Worm (Caenorhabditis elegans) whole organism, L2 larva: ENCODE measurements around the gene AH6.3.

Source experiments
- C34F6.9 ChIP-seq: fragments of 150-350 bp; optimal IDR thresholded peaks from 2 replicates; lab custom pipeline; 2014; ENCODE audit warnings: missing biosample characterization, missing genetic modification characterization
- F13H6.1 ChIP-seq: sonication (generic microtip); optimal IDR thresholded peaks from 2 replicates; lab custom pipeline; 2016; ENCODE audit warnings: missing genetic modification characterization, missing compliant biosample characterization
- R02D3.7 ChIP-seq: fragments of 150-350 bp; optimal IDR thresholded peaks from 2 replicates; lab custom pipeline; 2014; ENCODE audit warnings: missing biosample characterization, missing genetic modification characterization
- Y55F3AM.14 ChIP-seq: fragments of 200-800 bp; sonication (Bioruptor generic); optimal IDR thresholded peaks from 2 replicates; lab custom pipeline; 2018; ENCODE audit warnings: mild to moderate bottlenecking, missing genetic modification characterization, missing compliant biosample characterization
- ZK546.5 ChIP-seq: sonication (generic microtip); optimal IDR thresholded peaks from 2 replicates; lab custom pipeline; 2017; ENCODE audit warnings: missing biosample characterization, missing genetic modification characterization
- alr-1 ChIP-seq: fragments of 150-350 bp; optimal IDR thresholded peaks from 2 replicates; lab custom pipeline; 2014; ENCODE audit warnings: missing biosample characterization, missing genetic modification characterization
- aly-2 ChIP-seq: fragments of 150-350 bp; optimal IDR thresholded peaks from 2 replicates; lab custom pipeline; 2014; ENCODE audit warnings: missing biosample characterization, missing genetic modification characterization
- ama-1 ChIP-seq: fragments of 150-350 bp; optimal IDR thresholded peaks from 2 replicates; lab custom pipeline; 2018; ENCODE audit warnings: inconsistent platforms
- ceh-16 ChIP-seq: fragments of 150-350 bp; optimal IDR thresholded peaks from 2 replicates; lab custom pipeline; 2014; ENCODE audit warnings: missing biosample characterization, missing genetic modification characterization
- crh-2 ChIP-seq: sonication (generic microtip); optimal IDR thresholded peaks from 2 replicates; lab custom pipeline; 2017; ENCODE audit warnings: missing biosample characterization, missing genetic modification characterization
- dmd-4 ChIP-seq: sonication (generic microtip); optimal IDR thresholded peaks from 2 replicates; lab custom pipeline; 2017; ENCODE audit warnings: missing biosample characterization, missing genetic modification characterization
- elt-1 ChIP-seq: fragments of 150-350 bp; optimal IDR thresholded peaks from 2 replicates; lab custom pipeline; 2014; ENCODE audit warnings: missing biosample characterization, missing genetic modification characterization
- fos-1 ChIP-seq: fragments of 150-350 bp; optimal IDR thresholded peaks from 2 replicates; lab custom pipeline; 2014; ENCODE audit warnings: missing biosample characterization, missing genetic modification characterization
- gmeb-1 ChIP-seq: fragments of 150-350 bp; optimal IDR thresholded peaks from 2 replicates; lab custom pipeline; 2014; ENCODE audit warnings: missing biosample characterization, missing genetic modification characterization
- lin-13 ChIP-seq: fragments of 150-350 bp; optimal IDR thresholded peaks from 2 replicates; lab custom pipeline; 2014; ENCODE audit warnings: missing biosample characterization, missing genetic modification reagents, missing genetic modification characterization
- mbf-1 ChIP-seq: sonication (generic microtip); optimal IDR thresholded peaks from 2 replicates; lab custom pipeline; 2017; ENCODE audit warnings: missing biosample characterization, missing genetic modification characterization
- mdl-1 ChIP-seq, 2 experiments: fragments of 150-350 bp in 1 of 2; sonication (generic microtip) in 1 of 2; optimal IDR thresholded peaks; 2 replicates each; lab custom pipeline; 2017; ENCODE audit warnings: missing biosample characterization in 2 of 2, missing genetic modification characterization in 2 of 2
- nhr-10 ChIP-seq: sonication (generic microtip); optimal IDR thresholded peaks from 2 replicates; lab custom pipeline; 2017; ENCODE audit warnings: missing biosample characterization, missing genetic modification characterization
- nhr-12 ChIP-seq: fragments of 150-350 bp; optimal IDR thresholded peaks from 2 replicates; lab custom pipeline; 2014; ENCODE audit warnings: missing biosample characterization, missing genetic modification characterization
- nhr-129 ChIP-seq: fragments of 150-350 bp; optimal IDR thresholded peaks from 2 replicates; lab custom pipeline; 2014; ENCODE audit warnings: missing biosample characterization, missing genetic modification characterization
- nhr-21 ChIP-seq: fragments of 150-350 bp; optimal IDR thresholded peaks from 2 replicates; lab custom pipeline; 2014; ENCODE audit warnings: missing biosample characterization, missing genetic modification characterization
- nhr-237 ChIP-seq: fragments of 150-350 bp; optimal IDR thresholded peaks from 2 replicates; lab custom pipeline; 2014; ENCODE audit warnings: missing biosample characterization, missing genetic modification characterization
- nhr-25 ChIP-seq: fragments of 150-350 bp; sonication (generic microtip); optimal IDR thresholded peaks from 3 replicates; lab custom pipeline; 2014; ENCODE audit warnings: missing biosample characterization, missing genetic modification characterization
- nhr-6 ChIP-seq: fragments of 150-350 bp; optimal IDR thresholded peaks from 2 replicates; lab custom pipeline; 2014; ENCODE audit warnings: missing biosample characterization, missing genetic modification characterization
- peb-1 ChIP-seq: fragments of 150-350 bp; optimal IDR thresholded peaks from 2 replicates; lab custom pipeline; 2014; ENCODE audit warnings: missing biosample characterization, missing genetic modification characterization
- sem-4 ChIP-seq: fragments of 150-350 bp; optimal IDR thresholded peaks from 2 replicates; lab custom pipeline; 2014; ENCODE audit warnings: missing biosample characterization, missing genetic modification reagents, missing genetic modification characterization
- skn-1 ChIP-seq: sonication (generic microtip); optimal IDR thresholded peaks from 2 replicates; lab custom pipeline; 2017; ENCODE audit warnings: missing biosample characterization, missing genetic modification characterization
- sma-3 ChIP-seq: sonication (generic microtip); optimal IDR thresholded peaks from 2 replicates; lab custom pipeline; 2016; ENCODE audit warnings: missing genetic modification reagents, missing genetic modification characterization, missing compliant biosample characterization
- sma-9 ChIP-seq, 2 experiments: fragments of 150-350 bp in 1 of 2; sonication (generic microtip) in 1 of 2; optimal IDR thresholded peaks; 2 replicates each; lab custom pipeline; 2014 to 2016; ENCODE audit warnings: missing genetic modification characterization in 2 of 2, mild to moderate bottlenecking in 1 of 2, missing biosample characterization in 1 of 2, missing compliant biosample characterization in 1 of 2, missing genetic modification reagents in 1 of 2, moderate library complexity in 1 of 2
- snpc-4 ChIP-seq: fragments of 150-350 bp; optimal IDR thresholded peaks from 2 replicates; lab custom pipeline; 2014; ENCODE audit warnings: missing biosample characterization, missing genetic modification characterization
- unc-55 ChIP-seq: fragments of 150-350 bp; sonication (generic microtip); optimal IDR thresholded peaks from 3 replicates; lab custom pipeline; 2014; ENCODE audit warnings: missing biosample characterization, missing genetic modification reagents, missing genetic modification characterization
- unc-62 ChIP-seq: fragments of 150-350 bp; optimal IDR thresholded peaks from 2 replicates; lab custom pipeline; 2014; ENCODE audit warnings: missing biosample characterization, missing genetic modification reagents, missing genetic modification characterization
- zag-1 ChIP-seq: fragments of 150-350 bp; optimal IDR thresholded peaks from 2 replicates; lab custom pipeline; 2014; ENCODE audit warnings: missing biosample characterization, missing genetic modification characterization
- ztf-1 ChIP-seq: fragments of 200-800 bp; sonication (Bioruptor generic); conservative IDR thresholded peaks from 2 replicates; pipeline ENCODE4 v1.3.6; 2022; ENCODE audit warnings: missing genetic modification characterization, missing compliant biosample characterization

Gene AH6.3

DNA sequence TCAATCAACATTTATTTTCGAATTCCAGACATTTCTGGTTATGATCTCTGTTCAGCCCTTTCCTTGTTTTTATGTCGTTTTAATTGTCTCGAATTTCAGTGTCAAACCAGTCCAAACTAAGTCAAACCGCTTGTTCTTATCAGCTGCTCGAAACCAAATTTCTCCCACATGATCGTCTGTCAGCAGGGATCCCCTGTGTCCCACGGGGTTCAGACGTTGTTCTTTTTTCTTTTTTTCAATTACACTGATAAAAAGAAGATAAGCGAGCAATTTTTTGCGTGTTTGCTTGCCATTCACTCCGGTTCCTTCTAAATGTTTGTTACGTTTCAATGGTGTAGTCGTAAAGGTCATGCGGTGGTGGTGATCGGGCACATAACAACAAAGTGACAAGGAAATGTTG is 16.9 kb upstream of the AH6.3 start:
- TF ChIP-seq sma-3 (GFP tag; lab: Kevin White, UChicago) (peak; percentile 8), aly-2 (no peak), zag-1 (no peak), nhr-10 (tag; lab: Kevin White, UChicago) (no peak), nhr-21 (tag; lab: Kevin White, UChicago) (no peak), gmeb-1 (tag; lab: Kevin White, UChicago) (peak; percentile 46), F13H6.1 (peak; percentile 72), C34F6.9 (tag; lab: Kevin White, UChicago) (no peak), snpc-4 (no peak), crh-2 (tag; lab: Kevin White, UChicago) (peak; percentile 63), sma-9 (GFP tag; optimal IDR thresholded peaks at IDR 0.05; lab: Kevin White, UChicago) (peak; percentile 78), sma-9 (tag; optimal IDR thresholded peaks at IDR 0.05; lab: Kevin White, UChicago) (no peak)

DNA sequence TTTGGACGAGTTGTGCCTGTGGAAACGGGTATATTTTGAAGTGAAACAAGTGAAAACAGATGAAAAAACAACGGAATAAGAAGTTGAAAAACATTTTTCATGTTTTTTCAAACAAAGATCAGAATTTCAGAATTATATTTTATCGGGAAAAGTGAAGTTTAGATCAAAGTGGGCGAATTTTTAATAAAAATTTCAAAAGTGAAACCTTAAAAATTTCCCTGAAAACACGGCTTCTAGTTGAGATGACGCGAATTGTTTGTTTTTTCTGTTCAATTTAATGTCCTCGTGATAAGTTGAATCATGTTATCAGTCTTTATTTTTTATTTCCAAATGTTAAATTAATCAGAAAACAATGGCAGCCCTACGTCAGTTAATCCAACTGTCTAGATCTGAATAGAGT is 11.7 kb upstream of the AH6.3 start, which contains the start of gene gcy-3:
TSS of gene gcy-3 (minus strand) at position 101 of the 400 bp plus-strand sequence.
- TF ChIP-seq unc-55 (no peak), nhr-237 (tag; lab: Kevin White, UChicago) (no peak), mdl-1 (tag; optimal IDR thresholded peaks at IDR 0.05; lab: Kevin White, UChicago) (no peak), sma-9 (GFP tag; optimal IDR thresholded peaks at IDR 0.05; lab: Kevin White, UChicago) (no peak), sma-9 (tag; optimal IDR thresholded peaks at IDR 0.05; lab: Kevin White, UChicago) (no peak), sma-3 (GFP tag; lab: Kevin White, UChicago) (no peak), ztf-1 (GFP tag; lab: Robert Waterston, UW) (no peak), F13H6.1 (no peak), unc-62 (GFP tag; lab: Kevin White, UChicago) (no peak), nhr-25 (tag; lab: Kevin White, UChicago) (no peak), zag-1 (no peak)
- TF ChIP-seq, all 48 proteins: peak for 0

DNA sequence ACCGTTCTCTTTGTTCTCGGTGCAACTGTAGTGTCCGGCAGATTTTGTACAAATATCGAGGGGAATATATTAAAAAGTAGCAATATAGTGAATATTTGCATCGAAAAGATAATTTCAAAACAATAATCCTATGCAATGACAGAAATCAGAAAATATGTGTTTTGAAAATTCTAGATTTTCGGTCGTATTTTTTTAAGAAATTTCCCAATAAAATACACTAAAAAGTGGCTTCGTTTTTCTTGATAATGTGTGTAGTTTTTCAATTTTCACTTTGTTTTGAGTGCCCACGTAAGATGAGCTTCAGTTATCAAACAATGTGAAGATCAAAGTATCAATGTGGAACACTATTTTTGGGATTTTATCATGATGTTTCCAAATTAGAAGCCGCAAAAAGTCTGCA is 2.0 kb upstream of the AH6.3 start, which contains the start of gene gcy-1:
TSS of gene gcy-1 (minus strand) at position 101 of the 400 bp plus-strand sequence.
- TF ChIP-seq dmd-4 (tag; lab: Kevin White, UChicago) (no peak), Y55F3AM.14 (GFP tag; lab: Kevin White, UChicago) (no peak)

DNA sequence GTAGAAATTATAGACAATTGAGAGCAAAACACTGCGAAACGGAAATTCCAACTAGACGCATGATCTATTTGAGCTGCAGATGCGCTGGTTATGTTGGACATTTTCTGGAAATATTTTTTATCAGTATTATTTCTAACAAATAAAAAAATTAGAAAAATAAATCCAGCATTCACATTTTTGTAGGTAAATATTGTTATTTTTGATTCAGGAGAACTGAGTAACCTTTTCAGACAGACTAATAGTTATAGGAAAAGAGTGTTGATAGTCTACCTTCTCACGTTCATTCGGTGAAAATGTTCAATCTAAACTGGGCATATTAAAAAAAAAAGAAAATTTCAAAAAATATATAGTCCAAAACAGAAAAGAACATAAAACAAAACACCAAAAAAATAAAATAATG is 2.7 kb downstream of the AH6.3 start, which contains the start of gene sra-1:
TSS of gene sra-1 (minus strand) at position 101 of the 400 bp plus-strand sequence.
- TF ChIP-seq ama-1 (lab: Kevin White, UChicago) (no peak), ztf-1 (GFP tag; lab: Robert Waterston, UW) (no peak), sma-9 (GFP tag; optimal IDR thresholded peaks at IDR 0.05; lab: Kevin White, UChicago) (no peak), sma-9 (tag; optimal IDR thresholded peaks at IDR 0.05; lab: Kevin White, UChicago) (no peak), Y55F3AM.14 (GFP tag; lab: Kevin White, UChicago) (no peak), alr-1 (tag; lab: Kevin White, UChicago) (no peak), R02D3.7 (no peak), nhr-12 (tag; lab: Kevin White, UChicago) (no peak)
- TF ChIP-seq, all 48 proteins: peak for 0

DNA sequence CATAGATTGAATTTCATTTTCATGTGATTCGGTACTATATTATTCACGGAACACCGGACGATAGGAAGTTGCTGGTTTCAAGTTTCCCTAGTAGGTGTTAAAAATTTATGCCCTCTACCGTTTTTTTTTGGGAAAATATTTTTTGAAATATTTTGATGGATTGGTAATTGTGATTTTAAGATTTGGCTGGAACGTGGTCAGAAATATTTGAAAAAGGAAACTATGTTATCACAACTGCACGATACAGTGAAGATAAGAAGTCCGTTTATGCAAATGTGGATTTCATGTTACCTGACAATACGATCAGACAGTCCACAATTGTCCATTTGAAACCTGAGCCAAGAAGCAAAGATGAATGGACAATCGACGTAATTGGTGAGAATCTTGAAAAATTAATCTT is 4.1 kb downstream of the AH6.3 start, which contains the start of gene AH6.17:
TSS of gene AH6.17 (plus strand) at position 185 of the 400 bp plus-strand sequence.
- TF ChIP-seq ZK546.5: no peak
- TF ChIP-seq, all 48 proteins: peak for 0

DNA sequence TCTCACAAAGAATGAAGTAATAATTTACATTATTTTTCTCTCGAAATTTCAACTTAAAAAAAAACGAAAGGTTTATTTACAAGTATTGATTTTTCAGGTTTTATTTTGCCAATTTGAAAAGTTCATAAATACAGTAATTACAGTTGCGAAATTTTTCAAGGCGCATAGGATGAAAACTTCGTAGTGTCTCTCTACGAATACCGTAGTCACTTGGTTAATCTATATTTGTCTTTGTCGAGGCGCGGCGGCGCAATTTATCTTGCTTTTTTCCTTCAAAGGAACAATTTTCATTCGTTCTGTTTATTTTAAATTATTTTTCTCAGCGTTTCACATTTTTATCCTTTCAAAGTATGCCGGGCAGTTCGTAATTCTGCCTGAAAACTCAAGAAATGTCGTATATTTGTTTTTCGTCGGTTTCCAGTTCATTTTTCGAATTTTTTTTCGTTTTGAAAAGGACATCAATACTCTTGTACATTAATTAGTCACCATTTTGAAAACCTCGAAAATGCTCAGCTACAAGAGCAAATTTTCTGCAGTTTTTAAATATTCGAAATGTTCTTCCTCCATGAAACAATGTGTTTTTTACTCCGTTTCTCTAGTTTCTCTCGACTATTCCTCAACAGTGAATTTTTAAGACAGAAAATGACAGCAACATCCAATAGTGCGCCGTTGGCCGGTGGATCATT is 4.8 kb downstream of the AH6.3 start, which contains the start of gene mex-6:
TSS of gene mex-6 (plus strand) at position 636 of the 686 bp plus-strand sequence.
- no peak for TF ChIP-seq peb-1

DNA sequence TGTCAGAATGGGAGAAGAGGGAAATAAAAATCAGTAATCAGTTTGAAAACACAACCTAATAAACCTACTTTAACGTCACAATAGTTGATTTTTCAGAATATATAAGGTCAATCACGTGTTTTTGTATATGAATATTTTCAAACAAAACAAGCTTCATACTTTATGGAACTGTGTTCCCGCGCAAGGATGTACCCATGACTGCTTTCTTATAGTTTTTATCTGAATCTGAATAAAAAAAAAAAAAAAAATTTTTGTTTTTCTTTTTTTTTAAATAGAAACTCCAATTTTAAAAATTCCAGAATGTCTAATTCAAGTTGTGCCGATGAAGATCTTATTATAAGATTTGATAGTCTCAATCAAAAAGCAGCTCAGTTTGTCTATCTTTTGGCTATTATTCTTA is 9.6 kb downstream of the AH6.3 start, which contains the start of gene sra-2:
TSS of gene sra-2 (plus strand) at position 301 of the 400 bp plus-strand sequence.
- TF ChIP-seq ceh-16 (tag; lab: Kevin White, UChicago): no peak
- no peak for TF ChIP-seq snpc-4
- no peak for TF ChIP-seq aly-2
- TF ChIP-seq sem-4 (tag; lab: Kevin White, UChicago): no peak
- TF ChIP-seq sma-9 (GFP tag; optimal IDR thresholded peaks at IDR 0.05; lab: Kevin White, UChicago): no peak
- no peak for TF ChIP-seq sma-9 (tag; optimal IDR thresholded peaks at IDR 0.05; lab: Kevin White, UChicago)
- TF ChIP-seq fos-1 (tag; lab: Kevin White, UChicago): no peak
- no peak for TF ChIP-seq elt-1 (tag; lab: Kevin White, UChicago)
- TF ChIP-seq skn-1 (tag; lab: Kevin White, UChicago): no peak
- TF ChIP-seq crh-2 (tag; lab: Kevin White, UChicago): no peak
- no peak for TF ChIP-seq nhr-6 (tag; lab: Kevin White, UChicago)
- no peak for TF ChIP-seq lin-13 (GFP tag; lab: Kevin White, UChicago)
- TF ChIP-seq alr-1 (tag; lab: Kevin White, UChicago): no peak
- no peak for TF ChIP-seq gmeb-1 (tag; lab: Kevin White, UChicago)
- TF ChIP-seq mbf-1 (tag; lab: Kevin White, UChicago): no peak
- TF ChIP-seq sma-3 (GFP tag; lab: Kevin White, UChicago): no peak
- no peak for TF ChIP-seq nhr-129 (tag; lab: Kevin White, UChicago)
- TF ChIP-seq C34F6.9 (tag; lab: Kevin White, UChicago): no peak
- no peak for TF ChIP-seq zag-1
- TF ChIP-seq R02D3.7: no peak
- TF ChIP-seq dmd-4 (tag; lab: Kevin White, UChicago): no peak
